Fruit fly (Drosophila melanogaster): ENCODE results near the gene CG2854.

Gene CG2854

dm6 chrX:2293294-2293988 lies 33.5 kb upstream of the CG2854 start, which contains the start of gene CG2865 (continued):
- TF ChIP-seq dac (GFP tag; optimal IDR thresholded peaks at IDR 0.05): peak; percentile 91
- peak; percentile 93 for TF ChIP-seq CG8632 (GFP tag; optimal IDR thresholded peaks at IDR 0.05)
- peak; percentile 91 for TF ChIP-seq net (GFP tag; optimal IDR thresholded peaks at IDR 0.05)
- TF ChIP-seq achi (GFP tag; optimal IDR thresholded peaks at IDR 0.05): peak; percentile 93
- TF ChIP-seq CG6854 (GFP tag; optimal IDR thresholded peaks at IDR 0.05): peak; percentile 96
- TF ChIP-seq Sox14 (GFP tag; optimal IDR thresholded peaks at IDR 0.05): peak; percentile 96
- peak; percentile 96 for TF ChIP-seq CG6276 (GFP tag; optimal IDR thresholded peaks at IDR 0.05)
- peak; percentile 93 for TF ChIP-seq vri (GFP tag; optimal IDR thresholded peaks at IDR 0.05)
- TF ChIP-seq Sox102F (GFP tag; optimal IDR thresholded peaks at IDR 0.05): peak; percentile 96

DNA sequence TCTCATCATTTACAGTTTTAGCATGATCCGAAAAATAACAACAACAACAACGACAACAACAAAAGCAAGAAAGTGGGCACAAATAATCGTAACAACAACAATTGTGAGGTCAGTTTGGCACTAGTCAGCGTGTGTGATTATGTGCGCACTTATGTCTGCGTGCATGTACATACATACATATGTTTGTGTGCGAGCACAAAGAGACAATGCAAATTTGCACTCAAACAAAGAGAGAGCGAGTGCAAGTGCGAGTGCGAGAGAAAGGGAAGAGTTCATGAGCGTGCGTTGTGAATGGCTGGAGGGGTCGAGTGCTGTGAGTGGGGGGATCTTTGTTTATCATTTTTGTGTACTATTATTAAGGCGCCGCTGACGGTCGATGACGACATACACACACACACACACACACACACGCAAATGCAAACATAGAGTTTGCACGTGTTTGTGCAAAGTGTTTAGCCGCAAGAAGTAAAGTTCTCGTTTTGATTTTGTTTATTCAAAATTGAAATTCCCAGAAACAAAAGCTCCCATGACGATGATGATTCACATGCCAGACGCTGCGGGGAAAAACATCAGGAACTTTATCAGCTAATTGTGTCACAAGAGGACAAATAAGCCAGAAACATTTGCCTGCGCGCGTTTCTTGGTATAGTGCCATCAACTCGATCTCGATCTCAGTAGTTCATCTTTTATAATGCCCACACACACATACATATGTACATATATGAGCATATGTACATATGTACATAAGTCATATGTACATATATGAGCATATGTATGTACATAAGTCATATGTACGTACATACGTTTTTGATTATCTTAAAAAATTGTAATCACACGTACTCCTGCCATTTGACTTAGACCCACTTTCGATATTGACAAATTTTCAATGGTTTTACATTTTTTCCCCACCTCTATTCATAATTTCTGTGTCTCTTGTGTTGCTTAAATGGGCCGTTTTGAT lies 32.2 kb upstream of the CG2854 start:
- TF ChIP-seq CG8632 (GFP tag; optimal IDR thresholded peaks at IDR 0.05) (peak; percentile 19), Hr4 (GFP tag; optimal IDR thresholded peaks at IDR 0.05) (peak; percentile 42), CG6792 (GFP tag; optimal IDR thresholded peaks at IDR 0.05) (peak; percentile 53), CG16779 (tag; optimal IDR thresholded peaks at IDR 0.05) (peak; percentile 46), CG6163 (GFP tag; IDR thresholded peaks at IDR 0.05) (peak; percentile 54), Eip75B (GFP tag; optimal IDR thresholded peaks at IDR 0.05) (peak; percentile 78), Ets21C (GFP tag; optimal IDR thresholded peaks at IDR 0.05) (peak; percentile 20), CG1621 (tag; optimal IDR thresholded peaks at IDR 0.05) (peak; percentile 28), CG11902 (GFP tag; optimal IDR thresholded peaks at IDR 0.05) (peak; percentile 24), Met (GFP tag; optimal IDR thresholded peaks at IDR 0.05) (peak; percentile 74), ss (GFP tag; optimal IDR thresholded peaks at IDR 0.05) (peak; percentile 40 to 43), fd59A (GFP tag; optimal IDR thresholded peaks at IDR 0.05) (no peak), Eip78C (GFP tag) (peak; percentile 80), Sox14 (GFP tag; optimal IDR thresholded peaks at IDR 0.05) (peak; percentile 89), spab (GFP tag; optimal IDR thresholded peaks at IDR 0.05) (peak; percentile 20), CG11762 (GFP tag; optimal IDR thresholded peaks at IDR 0.05; ENCODE audit: insufficient read depth) (no peak), CG3032 (tag; optimal IDR thresholded peaks at IDR 0.05) (peak; percentile 33), lz (GFP tag; optimal IDR thresholded peaks at IDR 0.05) (peak; percentile 67), Smox (GFP tag; optimal IDR thresholded peaks at IDR 0.05) (peak; percentile 60), Lpt (GFP tag; optimal IDR thresholded peaks at IDR 0.05) (peak; percentile 58), CG6276 (GFP tag; optimal IDR thresholded peaks at IDR 0.05) (peak; percentile 39), Hr38 (GFP tag; optimal IDR thresholded peaks at IDR 0.05) (no peak), pdm3 (GFP tag; optimal IDR thresholded peaks at IDR 0.05) (peak; percentile 40), CG10631 (GFP tag; optimal IDR thresholded peaks at IDR 0.05) (peak; percentile 58), dac (GFP tag; optimal IDR thresholded peaks at IDR 0.05) (no peak), cyc (GFP tag; optimal IDR thresholded peaks at IDR 0.05) (peak; percentile 47), Gug (GFP tag; IDR thresholded peaks at IDR 0.05) (peak; percentile 28; the same call in 1 of the 2 replicates), Ets96B (tag; optimal IDR thresholded peaks at IDR 0.05) (peak; percentile 27), CG8319 (GFP tag; optimal IDR thresholded peaks at IDR 0.05) (peak; percentile 37), Sox102F (GFP tag; optimal IDR thresholded peaks at IDR 0.05) (peak; percentile 67), CG34406 (GFP tag; optimal IDR thresholded peaks at IDR 0.05) (peak; percentile 67), Eip93F (GFP tag; optimal IDR thresholded peaks at IDR 0.05) (no peak), Hr39 (GFP tag; optimal IDR thresholded peaks at IDR 0.05) (peak; percentile 69), CG8119 (GFP tag; IDR thresholded peaks at IDR 0.05) (peak; percentile 59; the same call in 2 of the 3 replicates), CG11294 (GFP tag; IDR thresholded peaks at IDR 0.05) (peak; percentile 30; the same call in 1 of the 2 replicates), CG7368 (GFP tag; optimal IDR thresholded peaks at IDR 0.05) (peak; percentile 68), CG6808 (GFP tag; optimal IDR thresholded peaks at IDR 0.05) (no peak), esn (GFP tag; optimal IDR thresholded peaks at IDR 0.05) (peak; percentile 64), acj6 (GFP tag; optimal IDR thresholded peaks at IDR 0.05) (peak; percentile 54), fd85E (GFP tag; optimal IDR thresholded peaks at IDR 0.05) (no peak), vri (GFP tag; optimal IDR thresholded peaks at IDR 0.05) (peak; percentile 57), CG31627 (GFP tag; optimal IDR thresholded peaks at IDR 0.05) (peak; percentile 59)
